Worm (Caenorhabditis elegans) whole organism, L4 larva: ENCODE results near the gene nas-25.

ENCODE experiments used
- F10B5.3 ChIP-seq: sonication (generic microtip); optimal IDR thresholded peaks from 2 replicates; lab custom pipeline; 2016; ENCODE audit warnings: mild to moderate bottlenecking, missing genetic modification characterization, missing compliant biosample characterization
- F37D6.2 ChIP-seq: sonication (generic microtip); optimal IDR thresholded peaks from 2 replicates; lab custom pipeline; 2016; ENCODE audit warnings: mild to moderate bottlenecking, missing genetic modification characterization, missing compliant biosample characterization
- F44E2.7 ChIP-seq: fragments of 200-800 bp; sonication (Bioruptor generic); IDR thresholded peaks from 2 replicates; pipeline ENCODE4 v2.1.2; 2022; ENCODE audit warnings: missing genetic modification characterization, missing compliant biosample characterization
- F49E8.2 ChIP-seq: sonication (generic microtip); optimal IDR thresholded peaks from 2 replicates; lab custom pipeline; 2016; ENCODE audit warnings: missing compliant biosample characterization, mild to moderate bottlenecking, missing genetic modification characterization, borderline replicate concordance
- Y105C5A.15 ChIP-seq: fragments of 200-800 bp; sonication (Bioruptor generic); IDR thresholded peaks from 2 replicates; pipeline ENCODE4 v1.3.6; 2022; ENCODE audit warnings: missing genetic modification characterization, missing compliant biosample characterization
- Y75B8A.6 ChIP-seq: fragments of 200-800 bp; sonication (Bioruptor generic); IDR thresholded peaks from 2 replicates; pipeline ENCODE4 v1.3.6; 2022; ENCODE audit warnings: missing genetic modification reagents, missing genetic modification characterization, missing compliant biosample characterization
- ZK546.5 ChIP-seq, 2 experiments: sonication (generic microtip); optimal IDR thresholded peaks; 2 replicates each; lab custom pipeline; 2017; ENCODE audit warnings: missing biosample characterization in 2 of 2, missing genetic modification characterization in 2 of 2
- ama-1 ChIP-seq: fragments of 150-350 bp; optimal IDR thresholded peaks from 2 replicates; lab custom pipeline; 2014; ENCODE audit warnings: inconsistent platforms, mixed read lengths
- arid-1 ChIP-seq: fragments of 200-800 bp; sonication (Bioruptor generic); conservative IDR thresholded peaks from 2 replicates; pipeline ENCODE4 v1.3.6; 2022; ENCODE audit warnings: missing genetic modification reagents, missing genetic modification characterization, missing compliant biosample characterization
- attf-4 ChIP-seq: sonication (generic microtip); optimal IDR thresholded peaks from 3 replicates; lab custom pipeline; 2017; ENCODE audit warnings: missing biosample characterization, missing genetic modification characterization
- ceh-32 ChIP-seq: sonication (generic microtip); optimal IDR thresholded peaks from 2 replicates; lab custom pipeline; 2016; ENCODE audit warnings: mild to moderate bottlenecking, missing genetic modification characterization, missing compliant biosample characterization; ENCODE audit not compliant: poor library complexity
- ceh-44 ChIP-seq: fragments of 200-800 bp; sonication (Bioruptor generic); IDR thresholded peaks from 2 replicates; pipeline ENCODE4 v1.3.6; 2022; ENCODE audit warnings: missing genetic modification reagents, missing genetic modification characterization, missing compliant biosample characterization
- ceh-62 ChIP-seq: sonication (generic microtip); optimal IDR thresholded peaks from 2 replicates; lab custom pipeline; 2017; ENCODE audit warnings: missing biosample characterization, missing genetic modification characterization
- ces-1 ChIP-seq: fragments of 150-350 bp; sonication (generic microtip); optimal IDR thresholded peaks from 4 replicates; lab custom pipeline; 2014; ENCODE audit warnings: missing biosample characterization, missing genetic modification reagents, missing genetic modification characterization
- cey-2 ChIP-seq: sonication (generic microtip); optimal IDR thresholded peaks from 3 replicates; lab custom pipeline; 2017; ENCODE audit warnings: missing genetic modification characterization, mild to moderate bottlenecking, missing compliant biosample characterization, antibody characterized with exemption, borderline replicate concordance; ENCODE audit not compliant: insufficient read depth
- daf-12 ChIP-seq: fragments of 150-350 bp; optimal IDR thresholded peaks from 2 replicates; lab custom pipeline; 2014; ENCODE audit warnings: missing biosample characterization, missing genetic modification reagents, missing genetic modification characterization
- daf-16 ChIP-seq, 3 experiments: sonication (generic microtip); optimal IDR thresholded peaks; 2 replicates each; lab custom pipeline; 2016 to 2017; ENCODE audit warnings: missing genetic modification characterization in 3 of 3, missing genetic modification reagents in 3 of 3, mild to moderate bottlenecking in 2 of 3, missing compliant biosample characterization in 2 of 3, missing biosample characterization in 1 of 3, moderate library complexity in 1 of 3
- daf-19 ChIP-seq: fragments of 200-800 bp; sonication (Bioruptor generic); conservative IDR thresholded peaks from 2 replicates; pipeline ENCODE4 v1.3.6; 2022; ENCODE audit warnings: missing genetic modification characterization, missing compliant biosample characterization
- dmd-6 ChIP-seq: fragments of 200-800 bp; sonication (Bioruptor generic); IDR thresholded peaks from 2 replicates; pipeline ENCODE4 v1.3.6; 2022; ENCODE audit warnings: missing genetic modification reagents, missing genetic modification characterization, missing compliant biosample characterization
- dmd-9 ChIP-seq: fragments of 200-800 bp; sonication (Bioruptor generic); IDR thresholded peaks from 2 replicates; pipeline ENCODE4 v1.3.6; 2022; ENCODE audit warnings: missing genetic modification reagents, missing genetic modification characterization, missing compliant biosample characterization
- dve-1 ChIP-seq: sonication (generic microtip); optimal IDR thresholded peaks from 2 replicates; lab custom pipeline; 2017; ENCODE audit warnings: antibody characterized with exemption, mild to moderate bottlenecking, missing genetic modification characterization, missing compliant biosample characterization; ENCODE audit not compliant: insufficient read depth
- egl-43 ChIP-seq: fragments of 200-800 bp; sonication (Bioruptor generic); IDR thresholded peaks from 2 replicates; pipeline ENCODE4 v1.3.6; 2022; ENCODE audit warnings: missing genetic modification reagents, missing genetic modification characterization, missing compliant biosample characterization
- gei-8 ChIP-seq: fragments of 200-800 bp; sonication (Bioruptor generic); optimal IDR thresholded peaks from 2 replicates; lab custom pipeline; 2018; ENCODE audit warnings: mild to moderate bottlenecking, missing genetic modification characterization, missing compliant biosample characterization
- lim-7 ChIP-seq: fragments of 200-800 bp; sonication (Bioruptor generic); IDR thresholded peaks from 2 replicates; pipeline ENCODE4 v1.3.6; 2022; ENCODE audit warnings: missing genetic modification characterization, missing compliant biosample characterization
- lin-15B ChIP-seq: fragments of 150-350 bp; sonication (generic microtip); optimal IDR thresholded peaks from 3 replicates; lab custom pipeline; 2014; ENCODE audit warnings: missing biosample characterization, missing genetic modification characterization
- lin-38 ChIP-seq: fragments of 200-800 bp; sonication (Bioruptor generic); IDR thresholded peaks from 2 replicates; pipeline ENCODE4 v1.3.6; 2022; ENCODE audit warnings: missing genetic modification reagents, missing genetic modification characterization, missing compliant biosample characterization
- mep-1 ChIP-seq: fragments of 150-350 bp; sonication (generic microtip); optimal IDR thresholded peaks from 3 replicates; lab custom pipeline; 2014; ENCODE audit warnings: missing biosample characterization, missing genetic modification characterization
- mes-2 ChIP-seq: sonication (generic microtip); optimal IDR thresholded peaks from 2 replicates; lab custom pipeline; 2016; ENCODE audit warnings: missing genotype, mild to moderate bottlenecking, missing genetic modification characterization, missing compliant biosample characterization; ENCODE audit not compliant: poor library complexity, severe bottlenecking
- mxl-3 ChIP-seq: fragments of 200-800 bp; sonication (Bioruptor generic); optimal IDR thresholded peaks from 2 replicates; lab custom pipeline; 2018; ENCODE audit warnings: mild to moderate bottlenecking, missing genetic modification characterization, missing compliant biosample characterization
- nhr-11 ChIP-seq: fragments of 150-350 bp; optimal IDR thresholded peaks from 2 replicates; lab custom pipeline; 2014; ENCODE audit warnings: missing biosample characterization, missing genetic modification characterization
- nhr-25 ChIP-seq: sonication (generic microtip); optimal IDR thresholded peaks from 2 replicates; lab custom pipeline; 2017; ENCODE audit warnings: missing genetic modification characterization, mild to moderate bottlenecking, missing compliant biosample characterization, antibody characterized with exemption, moderate library complexity, borderline replicate concordance; ENCODE audit not compliant: insufficient read depth
- nhr-28 ChIP-seq: fragments of 150-350 bp; optimal IDR thresholded peaks from 2 replicates; lab custom pipeline; 2014; ENCODE audit warnings: missing biosample characterization, missing genetic modification characterization
- nhr-41 ChIP-seq: fragments of 200-800 bp; sonication (Bioruptor generic); IDR thresholded peaks from 2 replicates; pipeline ENCODE4 v1.3.6; 2022; ENCODE audit warnings: missing genetic modification reagents, missing genetic modification characterization, missing compliant biosample characterization
- nhr-6 ChIP-seq: fragments of 150-350 bp; optimal IDR thresholded peaks from 2 replicates; lab custom pipeline; 2014; ENCODE audit warnings: missing biosample characterization, missing genetic modification characterization
- nhr-76 ChIP-seq: fragments of 150-350 bp; optimal IDR thresholded peaks from 2 replicates; lab custom pipeline; 2014; ENCODE audit warnings: missing biosample characterization, missing genetic modification characterization
- pqm-1 ChIP-seq: sonication (generic microtip); optimal IDR thresholded peaks from 2 replicates; lab custom pipeline; 2017; ENCODE audit warnings: missing biosample characterization, missing genetic modification characterization
- skn-1 ChIP-seq: fragments of 150-350 bp; optimal IDR thresholded peaks from 2 replicates; lab custom pipeline; 2014; ENCODE audit warnings: missing biosample characterization, missing genetic modification characterization
- snpc-4 ChIP-seq: fragments of 150-350 bp; optimal IDR thresholded peaks from 2 replicates; lab custom pipeline; 2014; ENCODE audit warnings: missing biosample characterization, missing genetic modification characterization
- spr-1 ChIP-seq: sonication (generic microtip); optimal IDR thresholded peaks from 2 replicates; lab custom pipeline; 2016; ENCODE audit warnings: mild to moderate bottlenecking, missing genetic modification characterization, missing compliant biosample characterization
- spr-3 ChIP-seq: fragments of 200-800 bp; sonication (Bioruptor generic); optimal IDR thresholded peaks from 2 replicates; lab custom pipeline; 2018; ENCODE audit warnings: mild to moderate bottlenecking, missing genetic modification characterization, missing compliant biosample characterization
- tag-97 ChIP-seq: fragments of 200-800 bp; sonication (Bioruptor generic); IDR thresholded peaks from 2 replicates; pipeline ENCODE4 v1.3.6; 2022; ENCODE audit warnings: missing genetic modification characterization, missing compliant biosample characterization
- tra-1 ChIP-seq: fragments of 200-800 bp; sonication (Bioruptor generic); IDR thresholded peaks from 2 replicates; pipeline ENCODE4 v1.3.6; 2022; ENCODE audit warnings: missing genetic modification reagents, missing genetic modification characterization, missing compliant biosample characterization
- unc-39 ChIP-seq: sonication (generic microtip); optimal IDR thresholded peaks from 2 replicates; lab custom pipeline; 2017; ENCODE audit warnings: missing biosample characterization, missing genetic modification characterization
- vab-7 ChIP-seq: fragments of 200-800 bp; sonication (Bioruptor generic); IDR thresholded peaks from 2 replicates; pipeline ENCODE4 v1.3.6; 2022; ENCODE audit warnings: missing genetic modification reagents, missing genetic modification characterization, missing compliant biosample characterization
- zag-1 ChIP-seq: fragments of 150-350 bp; optimal IDR thresholded peaks from 2 replicates; lab custom pipeline; 2014; ENCODE audit warnings: missing biosample characterization, missing genetic modification characterization
- zfp-3 ChIP-seq: fragments of 200-800 bp; sonication (Bioruptor generic); conservative IDR thresholded peaks from 2 replicates; pipeline ENCODE4 v1.3.6; 2022; ENCODE audit warnings: missing genetic modification reagents, missing genetic modification characterization, missing compliant biosample characterization
- zip-11 ChIP-seq: fragments of 200-800 bp; sonication (Bioruptor generic); IDR thresholded peaks from 2 replicates; pipeline ENCODE4 v1.3.6; 2022; ENCODE audit warnings: missing genetic modification characterization, missing compliant biosample characterization
- zip-2 ChIP-seq: fragments of 150-350 bp; optimal IDR thresholded peaks from 2 replicates; lab custom pipeline; 2014; ENCODE audit warnings: missing biosample characterization, missing genetic modification characterization
- ztf-11 ChIP-seq: fragments of 150-350 bp; optimal IDR thresholded peaks from 2 replicates; lab custom pipeline; 2014; ENCODE audit warnings: missing biosample characterization, missing genetic modification characterization
- ztf-7 ChIP-seq: fragments of 150-350 bp; optimal IDR thresholded peaks from 2 replicates; lab custom pipeline; 2014; ENCODE audit warnings: missing biosample characterization, missing genetic modification characterization

The nas-25 gene

DNA sequence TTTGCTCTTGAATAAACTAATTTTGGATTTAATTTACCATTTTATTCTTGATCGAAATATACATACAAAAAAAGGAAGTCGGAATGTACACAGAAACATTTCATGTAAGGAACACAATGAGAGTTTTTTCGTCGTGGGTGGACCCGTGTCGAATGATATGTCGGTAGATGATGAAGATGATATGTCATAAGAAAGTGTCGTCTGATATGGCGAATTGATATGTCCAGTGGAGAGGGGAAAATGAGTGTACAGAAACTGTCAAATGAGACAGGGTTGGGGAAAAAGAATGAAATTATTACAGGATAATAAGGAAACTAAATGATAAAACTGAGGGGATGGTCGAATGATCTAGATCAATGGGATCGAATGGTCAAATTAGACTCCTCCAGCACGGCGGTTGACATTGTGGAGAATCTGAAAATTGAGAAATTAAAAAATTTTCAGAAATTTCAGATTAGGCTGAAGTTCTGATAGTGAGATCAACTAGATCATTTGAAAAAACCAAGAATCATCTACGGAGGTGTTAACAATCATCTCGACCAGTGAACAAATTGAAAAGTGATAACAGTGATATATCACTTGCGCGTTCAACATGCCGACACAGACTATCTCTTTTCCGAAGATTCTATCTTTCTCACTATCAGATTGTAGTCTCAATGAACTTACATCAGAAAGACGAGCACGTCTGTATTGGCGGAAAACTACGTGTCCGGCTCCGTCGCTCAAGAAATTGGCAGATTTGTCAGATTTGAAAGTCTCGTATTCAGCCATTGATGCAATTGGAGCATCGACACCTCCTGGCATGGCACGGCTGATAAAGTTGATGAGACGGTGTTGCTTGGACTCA lies 5.5 kb upstream of the nas-25 start (continued):
- peak; percentile 43 for TF ChIP-seq nhr-25 (tag; lab: Kevin White, UChicago)
- TF ChIP-seq F10B5.3 (tag; lab: Kevin White, UChicago): no peak
- TF ChIP-seq dmd-9 (GFP tag; lab: Robert Waterston, UW): no peak
- peak; percentile 31 for TF ChIP-seq nhr-28 (tag; lab: Kevin White, UChicago)
- no peak for TF ChIP-seq cey-2
- TF ChIP-seq mes-2 (tag; lab: Kevin White, UChicago): peak; percentile 41
- no peak for TF ChIP-seq tag-97 (GFP tag; lab: Robert Waterston, UW)
- TF ChIP-seq snpc-4 (tag; lab: Kevin White, UChicago): no peak
- TF ChIP-seq tra-1: no peak
- peak; percentile 2 for TF ChIP-seq lin-38 (GFP tag; lab: Robert Waterston, UW)
- TF ChIP-seq unc-39 (tag; lab: Kevin White, UChicago): no peak
- no peak for TF ChIP-seq skn-1
- TF ChIP-seq Y105C5A.15 (GFP tag; lab: Robert Waterston, UW): no peak
- TF ChIP-seq daf-16 (GFP tag; optimal IDR thresholded peaks at IDR 0.05; lab: Kevin White, UChicago): no peak
- no peak for TF ChIP-seq daf-16 (tag; optimal IDR thresholded peaks at IDR 0.05; lab: Kevin White, UChicago)
- TF ChIP-seq nhr-11 (tag; lab: Kevin White, UChicago): no peak
- no peak for TF ChIP-seq gei-8 (GFP tag; lab: Kevin White, UChicago)
- no peak for TF ChIP-seq zip-2 (tag; lab: Kevin White, UChicago)
- TF ChIP-seq mxl-3: no peak
- no peak for TF ChIP-seq ZK546.5 (tag; optimal IDR thresholded peaks at IDR 0.05; lab: Kevin White, UChicago)
- no peak for TF ChIP-seq ztf-11 (tag; lab: Kevin White, UChicago)
- no peak for TF ChIP-seq nhr-76 (tag; lab: Kevin White, UChicago)
- TF ChIP-seq dve-1 (tag; lab: Kevin White, UChicago): peak; percentile 25
- TF ChIP-seq spr-1: no peak
- TF ChIP-seq Y75B8A.6 (GFP tag; lab: Robert Waterston, UW): no peak
- TF ChIP-seq F49E8.2: no peak
- TF ChIP-seq ces-1 (GFP tag; lab: Kevin White, UChicago): no peak
- no peak for TF ChIP-seq F44E2.7
- no peak for TF ChIP-seq zag-1 (tag; lab: Kevin White, UChicago)
- TF ChIP-seq lin-15B (tag; lab: Kevin White, UChicago): no peak
- TF ChIP-seq nhr-41 (GFP tag; lab: Robert Waterston, UW): no peak
- TF ChIP-seq vab-7 (GFP tag; lab: Robert Waterston, UW): no peak
- TF ChIP-seq ceh-44 (GFP tag; lab: Robert Waterston, UW): no peak
- TF ChIP-seq arid-1 (GFP tag; lab: Robert Waterston, UW): no peak
- TF ChIP-seq zip-11 (GFP tag; lab: Robert Waterston, UW): no peak
- TF ChIP-seq ceh-62: no peak
- peak; percentile 92 for TF ChIP-seq ama-1 (lab: Kevin White, UChicago)
- no peak for TF ChIP-seq daf-19 (GFP tag; lab: Robert Waterston, UW)
- TF ChIP-seq lim-7 (GFP tag; lab: Robert Waterston, UW): no peak
- TF ChIP-seq ceh-32 (tag; lab: Kevin White, UChicago): no peak
- no peak for TF ChIP-seq F37D6.2
- no peak for TF ChIP-seq attf-4 (tag; lab: Kevin White, UChicago)
- peak; percentile 52 for TF ChIP-seq nhr-6
- no peak for TF ChIP-seq ztf-7 (tag; lab: Kevin White, UChicago)
- no peak for TF ChIP-seq spr-3 (GFP tag; lab: Kevin White, UChicago)
- TF ChIP-seq mep-1 (tag; lab: Kevin White, UChicago): peak; percentile 6
- TF ChIP-seq dmd-6: no peak; the same call in 1 of the 2 replicates
- TF ChIP-seq pqm-1 (tag; lab: Kevin White, UChicago): no peak
- no peak for TF ChIP-seq daf-12
- TF ChIP-seq egl-43 (GFP tag; lab: Robert Waterston, UW): no peak
- TF ChIP-seq zfp-3 (GFP tag; lab: Robert Waterston, UW): peak; percentile 9
